Fruit fly (Drosophila melanogaster) whole organism, embryonic: ENCODE data around the gene CG31637.

Experiments used
- BEAF-32 ChIP-seq: fragments of 200-800 bp; sonication (Bioruptor generic); optimal IDR thresholded peaks from 3 replicates; lab custom pipeline; 2017; ENCODE audit warnings: missing biosample characterization, missing genetic modification characterization, mild to moderate bottlenecking, moderate library complexity, missing genetic modification reagents
- Bdp1 ChIP-seq: fragments of 200-800 bp; sonication (Bioruptor generic); optimal IDR thresholded peaks from 3 replicates; lab custom pipeline; 2016; ENCODE audit warnings: missing biosample characterization, missing genetic modification characterization
- CG10654 ChIP-seq: fragments of 200-800 bp; sonication (Bioruptor generic); optimal IDR thresholded peaks from 2 replicates; lab custom pipeline; 2016; ENCODE audit warnings: missing biosample characterization, missing genetic modification characterization
- CG11085 ChIP-seq: fragments of 200-800 bp; sonication (Bioruptor generic); IDR thresholded peaks from 2 replicates; pipeline ENCODE4 v1.3.6; 2022; ENCODE audit warnings: missing biosample characterization, missing genetic modification characterization
- CG12104 ChIP-seq: fragments of 200-800 bp; sonication (Bioruptor generic); optimal IDR thresholded peaks from 3 replicates; lab custom pipeline; 2016; ENCODE audit warnings: missing biosample characterization, missing genetic modification characterization
- CG12769 ChIP-seq: fragments of 200-800 bp; sonication (Bioruptor generic); optimal IDR thresholded peaks from 2 replicates; lab custom pipeline; 2019; ENCODE audit warnings: missing biosample characterization, mild to moderate bottlenecking, missing genetic modification characterization, moderate library complexity
- CG13296 ChIP-seq: fragments of 200-800 bp; sonication (Bioruptor generic); optimal IDR thresholded peaks from 3 replicates; lab custom pipeline; 2018; ENCODE audit warnings: missing biosample characterization, mild to moderate bottlenecking, missing genetic modification characterization
- CG15073 ChIP-seq: fragments of 200-800 bp; sonication (Bioruptor generic); optimal IDR thresholded peaks from 2 replicates; lab custom pipeline; 2016; ENCODE audit warnings: missing biosample characterization, missing genetic modification characterization
- CG18262 ChIP-seq: fragments of 200-800 bp; optimal IDR thresholded peaks from 3 replicates; lab custom pipeline; 2019; ENCODE audit warnings: missing biosample characterization, mild to moderate bottlenecking, missing genetic modification characterization, moderate library complexity
- CG2120 ChIP-seq: fragments of 200-800 bp; sonication (Bioruptor generic); optimal IDR thresholded peaks from 3 replicates; lab custom pipeline; 2016; ENCODE audit warnings: missing biosample characterization, missing genetic modification characterization
- CG2129 ChIP-seq: fragments of 200-800 bp; sonication (Bioruptor generic); IDR thresholded peaks from 2 replicates; pipeline ENCODE4 v1.3.6; 2022; ENCODE audit warnings: missing biosample characterization, missing genetic modification characterization; ENCODE audit not compliant: partially characterized antibody
- CG3163 ChIP-seq: fragments of 200-800 bp; sonication (Bioruptor generic); optimal IDR thresholded peaks from 3 replicates; lab custom pipeline; 2016; ENCODE audit warnings: missing biosample characterization, missing genetic modification characterization
- CG34422 ChIP-seq: fragments of 200-800 bp; sonication (Bioruptor generic); IDR thresholded peaks from 3 replicates; pipeline ENCODE4 v1.3.6; 2022; ENCODE audit warnings: missing biosample characterization, missing genetic modification characterization
- CG3838 ChIP-seq: fragments of 200-800 bp; sonication (Bioruptor generic); optimal IDR thresholded peaks from 3 replicates; lab custom pipeline; 2016; ENCODE audit warnings: missing biosample characterization, missing genetic modification characterization
- CG4360 ChIP-seq: fragments of 200-800 bp; sonication (Bioruptor generic); IDR thresholded peaks from 2 replicates; pipeline ENCODE4 v1.3.6; 2022; ENCODE audit warnings: missing biosample characterization, missing genetic modification characterization
- CG4854 ChIP-seq: fragments of 200-800 bp; sonication (Bioruptor generic); optimal IDR thresholded peaks from 2 replicates; lab custom pipeline; 2016; ENCODE audit warnings: missing biosample characterization, missing genetic modification characterization, inconsistent platforms
- CG6175 ChIP-seq: fragments of 200-800 bp; sonication (Bioruptor generic); IDR thresholded peaks from 3 replicates; pipeline ENCODE4 v1.3.6; 2022; ENCODE audit warnings: missing biosample characterization, missing genetic modification characterization
- CG9437 ChIP-seq: fragments of 200-800 bp; sonication (Bioruptor generic); optimal IDR thresholded peaks from 2 replicates; lab custom pipeline; 2018; ENCODE audit warnings: missing biosample characterization, mild to moderate bottlenecking, missing genetic modification characterization
- CG9797 ChIP-seq: fragments of 200-800 bp; sonication (Bioruptor generic); optimal IDR thresholded peaks from 3 replicates; lab custom pipeline; 2018; ENCODE audit warnings: missing biosample characterization, mild to moderate bottlenecking, missing genetic modification characterization
- Hmr ChIP-seq: fragments of 200-800 bp; sonication (Bioruptor generic); optimal IDR thresholded peaks from 3 replicates; lab custom pipeline; 2017; ENCODE audit warnings: mild to moderate bottlenecking, missing biosample characterization, missing genetic modification reagents, missing genetic modification characterization
- Hmx ChIP-seq: fragments of 200-800 bp; sonication (Bioruptor generic); optimal IDR thresholded peaks from 2 replicates; lab custom pipeline; 2016; ENCODE audit warnings: missing biosample characterization, missing genetic modification characterization
- Kr ChIP-seq: fragments of 200-800 bp; sonication (Bioruptor generic); optimal IDR thresholded peaks from 2 replicates; lab custom pipeline; 2017; ENCODE audit warnings: missing biosample characterization, mild to moderate bottlenecking, missing genetic modification characterization
- Lhr ChIP-seq: fragments of 200-800 bp; sonication (Bioruptor generic); optimal IDR thresholded peaks from 3 replicates; lab custom pipeline; 2017; ENCODE audit warnings: mild to moderate bottlenecking, missing biosample characterization, missing genetic modification reagents, missing genetic modification characterization
- Lpt ChIP-seq: fragments of >200 bp; optimal IDR thresholded peaks from 2 replicates; lab custom pipeline; 2018; ENCODE audit warnings: missing biosample characterization, missing genetic modification characterization
- MTF-1 ChIP-seq: fragments of 200-800 bp; sonication (Bioruptor generic); optimal IDR thresholded peaks from 2 replicates; lab custom pipeline; 2018; ENCODE audit warnings: missing biosample characterization, mild to moderate bottlenecking, missing genetic modification characterization, borderline replicate concordance
- Rfx ChIP-seq: fragments of 200-800 bp; sonication (Bioruptor generic); IDR thresholded peaks from 2 replicates; pipeline ENCODE4 v1.3.6; 2022; ENCODE audit warnings: missing biosample characterization, missing genetic modification characterization
- Rx ChIP-seq: fragments of 200-800 bp; sonication (Bioruptor generic); IDR thresholded peaks from 2 replicates; pipeline ENCODE4 v1.3.6; 2022; ENCODE audit warnings: missing biosample characterization, missing genetic modification characterization
- Side ChIP-seq: fragments of 200-800 bp; sonication (Bioruptor generic); optimal IDR thresholded peaks from 2 replicates; lab custom pipeline; 2016; ENCODE audit warnings: missing biosample characterization, missing genetic modification characterization
- Spps ChIP-seq: fragments of 200-800 bp; sonication (Bioruptor generic); optimal IDR thresholded peaks from 2 replicates; lab custom pipeline; 2018; ENCODE audit warnings: missing biosample characterization, mild to moderate bottlenecking, missing genetic modification characterization
- TFAM ChIP-seq: fragments of 200-800 bp; sonication (Bioruptor generic); optimal IDR thresholded peaks from 2 replicates; lab custom pipeline; 2017; ENCODE audit warnings: missing biosample characterization, missing genetic modification characterization, inconsistent platforms
- az2 ChIP-seq: fragments of 200-800 bp; sonication (Bioruptor generic); optimal IDR thresholded peaks from 3 replicates; lab custom pipeline; 2016; ENCODE audit warnings: missing biosample characterization, missing genetic modification characterization
- bbx ChIP-seq: fragments of 200-800 bp; sonication (Bioruptor generic); IDR thresholded peaks from 2 replicates; pipeline ENCODE4 v1.3.6; 2022; ENCODE audit warnings: missing biosample characterization, missing genetic modification characterization; ENCODE audit not compliant: partially characterized antibody
- bowl ChIP-seq: fragments of 200-800 bp; sonication (Bioruptor generic); IDR thresholded peaks from 2 replicates; pipeline ENCODE4 v1.3.6; 2022; ENCODE audit warnings: missing biosample characterization, missing genetic modification characterization
- chm ChIP-seq: fragments of 200-800 bp; sonication (Bioruptor generic); IDR thresholded peaks from 2 replicates; pipeline ENCODE4 v1.3.6; 2022; ENCODE audit warnings: missing biosample characterization, missing genetic modification characterization
- gce ChIP-seq: fragments of 200-800 bp; sonication (Bioruptor generic); IDR thresholded peaks from 3 replicates; pipeline ENCODE4 v1.3.6; 2022; ENCODE audit warnings: missing biosample characterization, missing genetic modification characterization
- gsb ChIP-seq: fragments of 200-800 bp; sonication (Bioruptor generic); IDR thresholded peaks from 2 replicates; pipeline ENCODE4 v1.3.6; 2022; ENCODE audit warnings: missing biosample characterization, missing genetic modification characterization
- kni ChIP-seq: fragments of 200-800 bp; sonication (Bioruptor generic); optimal IDR thresholded peaks from 3 replicates; lab custom pipeline; 2017; ENCODE audit warnings: mild to moderate bottlenecking, missing biosample characterization, missing genetic modification reagents, missing genetic modification characterization
- repo ChIP-seq: fragments of 200-800 bp; sonication (Bioruptor generic); optimal IDR thresholded peaks from 2 replicates; lab custom pipeline; 2016; ENCODE audit warnings: missing biosample characterization, missing genetic modification characterization
- rib ChIP-seq: fragments of 200-800 bp; sonication (Bioruptor generic); IDR thresholded peaks from 2 replicates; pipeline ENCODE4 v1.3.6; 2022; ENCODE audit warnings: missing biosample characterization, missing genetic modification characterization
- ro ChIP-seq: fragments of 200-800 bp; sonication (Bioruptor generic); IDR thresholded peaks from 2 replicates; pipeline ENCODE4 v1.3.6; 2022; ENCODE audit warnings: missing biosample characterization, missing genetic modification characterization
- run ChIP-seq: fragments of 200-800 bp; sonication (Bioruptor generic); optimal IDR thresholded peaks from 3 replicates; lab custom pipeline; 2018; ENCODE audit warnings: missing biosample characterization, mild to moderate bottlenecking, missing genetic modification characterization
- sd ChIP-seq: fragments of 200-800 bp; sonication (Bioruptor generic); optimal IDR thresholded peaks from 3 replicates; lab custom pipeline; 2018; ENCODE audit warnings: missing biosample characterization, mild to moderate bottlenecking, missing genetic modification characterization, moderate library complexity
- sob ChIP-seq: fragments of 200-800 bp; sonication (Bioruptor generic); IDR thresholded peaks from 2 replicates; pipeline ENCODE4 v1.3.6; 2022; ENCODE audit warnings: missing biosample characterization, missing genetic modification characterization
- sqz ChIP-seq: fragments of 200-800 bp; sonication (Bioruptor generic); optimal IDR thresholded peaks from 3 replicates; lab custom pipeline; 2018; ENCODE audit warnings: missing biosample characterization, mild to moderate bottlenecking, missing genetic modification characterization
- sr ChIP-seq: fragments of 200-800 bp; sonication (Bioruptor generic); IDR thresholded peaks from 3 replicates; pipeline ENCODE4 v1.3.6; 2022; ENCODE audit warnings: missing biosample characterization, missing genetic modification characterization
- tll ChIP-seq, 2 experiments: fragments of 200-800 bp in 1 of 2; fragments of >200 bp in 1 of 2; sonication (Bioruptor generic) in 1 of 2; optimal IDR thresholded peaks; 2 replicates each; lab custom pipeline; 2017 to 2019; ENCODE audit warnings: missing biosample characterization in 2 of 2, missing genetic modification characterization in 2 of 2, mild to moderate bottlenecking in 1 of 2, moderate library complexity in 1 of 2
- vnd ChIP-seq: fragments of 200-800 bp; sonication (Bioruptor generic); IDR thresholded peaks from 3 replicates; pipeline ENCODE4 v1.3.6; 2022; ENCODE audit warnings: missing biosample characterization, missing genetic modification characterization; ENCODE audit not compliant: partially characterized antibody
- zen2 ChIP-seq: fragments of 200-800 bp; sonication (Bioruptor generic); IDR thresholded peaks from 3 replicates; pipeline ENCODE4 v1.3.6; 2022; ENCODE audit warnings: missing biosample characterization, missing genetic modification characterization; ENCODE audit not compliant: partially characterized antibody

CG31637 gene

dm6 chr2L:6561463-6562357 lies 63.3 kb downstream of the CG31637 start, which contains the start of the genes Trmt6 and Ent2 (continued):
- TF ChIP-seq TFAM (GFP tag; lab: Kevin White, UChicago) (peak; percentile 79), CG3163 (GFP tag; lab: Kevin White, UChicago) (peak; percentile 85), MTF-1 (peak; percentile 89), CG9797 (GFP tag; lab: Kevin White, UChicago) (peak; percentile 24), vnd (GFP tag; lab: Robert Waterston, UW) (no peak), kni (peak; percentile 78), sd (peak; percentile 87), BEAF-32 (GFP tag; lab: Kevin White, UChicago) (peak; percentile 34), CG3838 (GFP tag; lab: Kevin White, UChicago) (peak; percentile 89), zen2 (no peak), CG12769 (tag; lab: Kevin White, UChicago) (peak; percentile 98), bowl (GFP tag; lab: Robert Waterston, UW) (peak; percentile 94), Spps (peak; percentile 58), gsb (GFP tag; lab: Robert Waterston, UW) (peak; percentile 95), CG18262 (tag; lab: Kevin White, UChicago) (peak; percentile 93), CG10654 (peak; percentile 95), CG4854 (peak; percentile 93), CG34422 (GFP tag; lab: Robert Waterston, UW) (peak; percentile 98), CG6175 (GFP tag; lab: Robert Waterston, UW) (peak; percentile 96), Hmx (GFP tag; lab: Kevin White, UChicago) (peak; percentile 89), CG13296 (GFP tag; lab: Kevin White, UChicago) (peak; percentile 89), Bdp1 (peak; percentile 87), Kr (no peak), Rx (GFP tag; lab: Robert Waterston, UW) (peak; percentile 98), ro (GFP tag; lab: Robert Waterston, UW) (peak; percentile 90), tll (GFP tag; optimal IDR thresholded peaks at IDR 0.05; lab: Kevin White, UChicago) (peak in 1 of 2 experiments; percentile 29), chm (GFP tag; lab: Robert Waterston, UW) (peak; percentile 94), CG9437 (GFP tag; lab: Kevin White, UChicago) (peak; percentile 86), gce (peak; percentile 97), CG15073 (peak; percentile 58), bbx (GFP tag; lab: Robert Waterston, UW) (0 out of 2 replicates have a peak, but pooled peaks have one; percentile 32), sob (GFP tag; lab: Robert Waterston, UW) (peak; percentile 98), run (tag; lab: Kevin White, UChicago) (peak; percentile 79), Lpt (GFP tag; lab: Kevin White, UChicago) (no peak), CG11085 (GFP tag; lab: Robert Waterston, UW) (peak; percentile 97), CG4360 (GFP tag; lab: Robert Waterston, UW) (peak; percentile 80), CG2129 (no peak), Rfx (peak; percentile 99), Hmr (GFP tag; lab: Kevin White, UChicago) (peak; percentile 94), sqz (peak; percentile 50), repo (GFP tag; lab: Kevin White, UChicago) (peak; percentile 93), Lhr (GFP tag; lab: Kevin White, UChicago) (peak; percentile 71), az2 (GFP tag; lab: Kevin White, UChicago) (peak; percentile 96), Side (GFP tag; lab: Kevin White, UChicago) (peak; percentile 95), sr (peak; percentile 92), CG12104 (GFP tag; lab: Kevin White, UChicago) (peak; percentile 85), rib (peak; percentile 95), CG2120 (peak; percentile 98)
